Worm (Caenorhabditis elegans): ENCODE results near the gene Y60C6A.3.

Gene Y60C6A.3

DNA sequence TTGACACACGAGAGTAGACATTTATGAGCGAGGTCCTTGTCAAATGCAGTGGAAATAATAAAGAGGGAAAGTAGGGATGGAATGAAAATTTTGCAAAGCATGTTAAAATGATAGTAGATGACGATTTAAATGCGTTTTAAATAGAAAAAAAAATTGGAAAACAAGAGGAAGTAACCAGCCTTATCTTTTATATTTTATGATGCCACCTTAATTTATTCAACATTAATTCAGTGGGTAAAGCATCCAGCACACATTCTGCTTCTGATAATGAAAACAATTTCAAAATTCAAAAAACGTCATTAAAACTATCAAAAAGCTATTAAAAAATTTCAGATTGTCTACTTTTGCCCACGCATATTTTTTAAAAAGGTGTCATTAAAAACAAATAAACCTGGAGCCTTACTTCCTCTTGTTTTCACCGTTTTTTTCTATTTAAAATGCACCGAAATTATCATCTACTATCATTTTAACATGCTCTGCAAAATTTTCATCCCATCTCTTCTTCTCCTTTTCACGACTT, at the start of gene Y60C6A.3, which contains the start of gene Y60C6A.2:
Y60C6A.3 (plus strand) TSS at position 470 of the 520 bp plus-strand sequence.
Y60C6A.2 (minus strand) TSS at position 101 of the 520 bp plus-strand sequence.
- TF ChIP-seq hlh-15 (tag; optimal IDR thresholded peaks at IDR 0.05): no peak
- TF ChIP-seq fkh-6 (tag; optimal IDR thresholded peaks at IDR 0.05): no peak
- no peak for TF ChIP-seq rnt-1 (tag; optimal IDR thresholded peaks at IDR 0.05)
- no peak for TF ChIP-seq elt-2 (tag; optimal IDR thresholded peaks at IDR 0.05)
- no peak for TF ChIP-seq pqm-1 (tag; optimal IDR thresholded peaks at IDR 0.05)
- no peak for TF ChIP-seq ceh-30 (tag; optimal IDR thresholded peaks at IDR 0.05)
- no peak for TF ChIP-seq pax-1 (tag; optimal IDR thresholded peaks at IDR 0.05)

DNA sequence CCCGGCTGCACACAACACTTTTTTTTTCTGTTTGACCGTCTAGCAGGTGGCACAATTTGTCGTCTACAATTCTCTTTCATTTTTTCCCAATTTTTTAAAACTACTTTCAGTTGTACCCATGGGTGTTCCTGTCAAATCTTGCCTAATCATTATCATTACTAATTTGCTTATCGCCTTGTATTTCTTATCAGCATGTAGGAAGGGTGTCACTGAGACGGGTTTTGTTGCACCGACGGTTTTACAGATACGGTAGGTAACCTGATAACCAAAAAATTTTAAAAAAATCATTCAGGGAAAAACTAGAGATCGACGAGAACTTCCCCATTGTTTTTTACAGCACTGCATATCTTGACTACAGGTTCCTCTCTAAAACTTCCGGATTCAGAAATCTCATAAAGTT, 47.9 kb upstream of the Y60C6A.3 start, which contains the start of gene F39G3.2:
F39G3.2 (plus strand) TSS at position 105 of the 400 bp plus-strand sequence.
- TF ChIP-seq ceh-2 (tag; optimal IDR thresholded peaks at IDR 0.05) (no peak), elt-2 (tag; optimal IDR thresholded peaks at IDR 0.05) (peak; percentile 98)

DNA sequence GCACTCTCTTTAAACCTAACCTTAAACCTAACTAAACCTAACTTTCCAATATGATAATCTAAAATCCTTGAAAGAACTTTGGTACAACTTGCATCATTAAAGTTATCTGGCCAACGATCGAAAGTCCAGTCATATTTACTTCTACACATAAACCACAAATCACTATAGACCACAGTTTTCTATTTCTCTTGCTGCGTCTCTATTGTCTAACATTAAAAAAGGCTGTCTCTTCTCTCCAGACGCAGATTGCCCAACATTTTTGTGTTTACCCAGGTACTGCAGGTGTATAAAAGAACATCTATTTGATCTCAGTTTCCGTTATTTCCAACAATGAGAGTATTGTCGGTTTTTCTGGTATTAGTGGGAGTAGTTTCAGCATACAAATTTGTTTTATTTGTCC, 43.4 kb upstream of the Y60C6A.3 start, which contains the start of gene ugt-61:
ugt-61 (plus strand) TSS at position 233 of the 400 bp plus-strand sequence.
- no peak for TF ChIP-seq ref-2 (tag; optimal IDR thresholded peaks at IDR 0.05)

DNA sequence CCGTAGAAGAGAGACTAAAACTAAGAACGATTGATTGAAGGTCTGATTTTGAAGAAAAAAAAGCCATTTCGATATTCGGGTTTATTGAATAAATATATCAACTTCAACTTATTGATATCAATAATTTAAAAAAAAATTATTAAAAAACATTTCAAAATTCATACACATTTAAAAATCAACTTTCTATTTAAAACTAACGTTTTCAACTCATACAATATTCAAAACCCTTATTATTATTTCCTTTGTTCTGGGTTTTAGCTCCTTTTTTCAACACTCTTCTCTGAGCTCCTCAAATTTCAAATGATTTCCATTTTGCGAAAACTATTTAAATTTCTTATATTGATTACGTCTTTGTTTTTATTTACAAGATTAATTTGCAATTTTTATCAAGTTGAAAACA, 40.3 kb upstream of the Y60C6A.3 start, which contains the start of gene C18G1.7:
C18G1.7 (plus strand) TSS at position 301 of the 400 bp plus-strand sequence.
- no peak for TF ChIP-seq ets-4 (tag; optimal IDR thresholded peaks at IDR 0.05)
- no peak for TF ChIP-seq fkh-6 (tag; optimal IDR thresholded peaks at IDR 0.05)
- TF ChIP-seq ceh-48 (tag; optimal IDR thresholded peaks at IDR 0.05): no peak
- no peak for TF ChIP-seq rnt-1 (tag; optimal IDR thresholded peaks at IDR 0.05)
- no peak for TF ChIP-seq ceh-30 (tag; optimal IDR thresholded peaks at IDR 0.05)

DNA sequence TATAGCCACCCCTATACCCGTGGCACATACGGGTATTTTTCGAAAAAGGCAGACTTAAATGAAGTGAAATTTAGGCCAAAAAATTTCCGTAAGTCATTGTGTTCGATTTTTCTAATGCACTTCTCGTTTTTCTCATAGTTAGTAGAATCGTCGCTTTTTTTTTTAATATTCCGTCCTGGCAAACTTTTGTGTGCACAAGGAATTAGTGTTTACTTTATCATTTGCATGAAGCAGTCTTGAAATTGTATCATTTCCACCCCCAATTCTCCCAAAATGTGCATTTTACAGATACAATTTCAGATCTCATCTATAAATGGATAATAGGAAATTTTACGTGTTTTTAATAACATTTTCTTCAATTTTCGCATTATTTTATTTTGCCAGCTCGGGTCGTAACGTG, 35.3 kb upstream of the Y60C6A.3 start, which contains the start of gene C18G1.6:
C18G1.6 (plus strand) TSS at position 301 of the 400 bp plus-strand sequence.
- TF ChIP-seq nfya-1 (tag; optimal IDR thresholded peaks at IDR 0.05): no peak
- no peak for TF ChIP-seq ceh-6 (GFP tag; optimal IDR thresholded peaks at IDR 0.05)

DNA sequence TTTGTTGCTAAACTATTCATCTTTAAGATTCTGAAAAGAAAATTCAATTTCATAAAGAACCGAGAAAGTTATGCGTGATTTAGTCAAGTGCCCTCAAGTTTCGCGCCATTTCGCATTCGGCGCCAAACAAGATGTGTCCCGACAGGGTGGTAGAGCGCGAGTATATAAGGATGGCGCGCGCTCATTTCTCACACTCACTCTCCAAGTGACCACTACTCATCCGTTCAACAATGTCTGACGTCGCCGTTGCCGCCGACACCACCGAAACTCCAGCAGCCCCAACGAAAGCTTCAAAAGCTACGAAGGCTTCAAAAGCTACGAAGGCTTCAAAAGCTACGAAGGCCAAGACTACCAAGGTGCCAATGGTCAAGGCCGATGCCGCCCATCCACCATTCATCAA, 31.5 kb upstream of the Y60C6A.3 start, which contains the start of gene hil-4:
hil-4 (plus strand) TSS at position 191 of the 400 bp plus-strand sequence.
- TF ChIP-seq ceh-19 (GFP tag; optimal IDR thresholded peaks at IDR 0.05) (no peak), C38D4.7 (GFP tag; optimal IDR thresholded peaks at IDR 0.05) (no peak), nfya-1 (tag; optimal IDR thresholded peaks at IDR 0.05) (no peak), ceh-24 (tag; optimal IDR thresholded peaks at IDR 0.05) (no peak), pros-1 (tag; optimal IDR thresholded peaks at IDR 0.05) (no peak), elt-2 (tag; optimal IDR thresholded peaks at IDR 0.05) (no peak), sox-2 (GFP tag; IDR thresholded peaks at IDR 0.05) (no peak), ceh-34 (tag; optimal IDR thresholded peaks at IDR 0.05) (no peak), npax-4 (tag; optimal IDR thresholded peaks at IDR 0.05) (no peak), pqm-1 (tag; optimal IDR thresholded peaks at IDR 0.05) (no peak), T23F11.4 (GFP tag; optimal IDR thresholded peaks at IDR 0.05) (no peak), unc-86 (tag; optimal IDR thresholded peaks at IDR 0.05) (no peak), ama-1 (optimal IDR thresholded peaks at IDR 0.05) (no peak), che-1 (tag; optimal IDR thresholded peaks at IDR 0.05) (no peak)

DNA sequence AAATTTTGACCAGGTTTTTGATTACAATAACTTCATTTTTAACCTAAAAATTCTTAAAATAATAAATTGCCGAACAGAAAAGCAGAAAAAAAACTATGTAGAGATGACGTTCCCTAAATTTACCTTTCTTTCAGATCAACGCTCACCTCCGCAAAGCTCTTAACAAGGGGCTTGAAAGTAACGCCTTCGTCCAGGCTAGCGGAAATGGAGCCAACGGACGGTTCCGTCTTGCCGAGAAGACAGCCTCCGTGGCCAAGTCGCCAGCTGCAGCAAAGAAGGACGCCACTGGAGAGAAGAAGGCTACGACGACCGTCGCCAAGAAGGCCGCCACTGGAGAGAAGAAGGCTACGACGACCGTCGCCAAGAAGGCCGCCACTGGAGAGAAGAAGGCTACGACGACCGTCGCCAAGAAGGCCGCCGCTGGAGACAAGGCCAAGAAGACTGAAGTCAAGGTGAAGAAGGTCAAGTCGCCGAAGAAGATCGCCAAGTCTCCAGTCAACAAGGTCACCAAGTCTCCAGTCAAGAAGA, 30.9 kb upstream of the Y60C6A.3 start:
- TF ChIP-seq ref-2 (tag; optimal IDR thresholded peaks at IDR 0.05): no peak
- TF ChIP-seq npax-4 (tag; optimal IDR thresholded peaks at IDR 0.05): no peak

DNA sequence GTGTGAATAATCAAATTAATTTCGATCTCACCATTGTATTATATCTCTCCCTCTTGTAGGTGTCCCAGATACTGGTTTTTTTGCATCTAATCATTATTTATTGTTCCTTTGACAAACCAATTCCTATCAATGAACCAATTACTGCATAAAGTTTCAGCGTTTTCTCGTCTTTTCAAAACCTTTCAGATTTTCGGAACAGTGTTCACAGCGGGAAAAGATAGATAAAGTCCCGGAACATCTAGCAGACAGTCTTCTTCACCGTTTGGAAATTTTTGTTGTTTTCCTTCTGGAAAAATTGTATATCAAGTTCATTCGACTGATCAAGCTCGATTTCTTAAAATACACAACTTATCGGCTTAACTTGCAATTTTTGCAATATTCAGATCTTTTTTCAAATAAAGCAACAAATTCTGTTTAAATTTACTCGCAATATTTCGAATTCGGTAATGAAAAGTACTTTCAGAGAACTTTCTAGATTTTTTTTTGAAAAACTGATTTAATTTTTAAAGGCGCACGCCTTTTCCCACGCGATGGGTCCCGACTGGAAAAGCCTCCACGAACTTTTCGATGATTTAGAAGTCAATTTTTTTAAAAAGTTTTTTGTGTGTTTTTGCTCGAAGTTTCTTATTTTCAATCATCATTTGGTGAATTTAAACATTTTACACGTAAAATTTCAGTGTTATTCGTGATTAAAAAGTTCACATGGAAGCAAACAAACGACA, 30.1 kb upstream of the Y60C6A.3 start, which contains the start of gene pgl-3:
pgl-3 (plus strand) TSS at position 672 of the 722 bp plus-strand sequence.
- TF ChIP-seq elt-2 (tag; optimal IDR thresholded peaks at IDR 0.05) (no peak), ceh-45 (GFP tag; IDR thresholded peaks at IDR 0.05) (no peak), ceh-31 (tag; optimal IDR thresholded peaks at IDR 0.05) (no peak), ceh-6 (GFP tag; optimal IDR thresholded peaks at IDR 0.05) (no peak), fkh-10 (GFP tag; optimal IDR thresholded peaks at IDR 0.05) (no peak), fkh-6 (tag; optimal IDR thresholded peaks at IDR 0.05) (no peak), madf-2 (tag; optimal IDR thresholded peaks at IDR 0.05) (no peak), ceh-2 (tag; optimal IDR thresholded peaks at IDR 0.05) (no peak), lin-11 (tag; optimal IDR thresholded peaks at IDR 0.05) (no peak), C38D4.7 (GFP tag; optimal IDR thresholded peaks at IDR 0.05) (no peak), K02D7.2 (tag; optimal IDR thresholded peaks at IDR 0.05) (no peak), unc-42 (tag; optimal IDR thresholded peaks at IDR 0.05) (no peak), ceh-30 (tag; optimal IDR thresholded peaks at IDR 0.05) (no peak), pros-1 (tag; optimal IDR thresholded peaks at IDR 0.05) (no peak), fax-1 (tag; optimal IDR thresholded peaks at IDR 0.05) (no peak), npax-4 (tag; optimal IDR thresholded peaks at IDR 0.05) (no peak), pha-4 (tag; optimal IDR thresholded peaks at IDR 0.05) (no peak), gmeb-2 (tag; optimal IDR thresholded peaks at IDR 0.05) (no peak), ceh-34 (tag; optimal IDR thresholded peaks at IDR 0.05) (no peak)
